Worm (Caenorhabditis elegans) whole organism, early embryonic: Measurements from ENCODE around the gene sur-5.

ENCODE experiments used
- B0310.2 ChIP-seq: sonication (generic microtip); optimal IDR thresholded peaks from 2 replicates; lab custom pipeline; 2016; ENCODE audit warnings: mild to moderate bottlenecking, missing genetic modification characterization, missing compliant biosample characterization
- F13C5.2 ChIP-seq: sonication (generic microtip); optimal IDR thresholded peaks from 2 replicates; lab custom pipeline; 2017; ENCODE audit warnings: mild to moderate bottlenecking, missing genetic modification characterization, inconsistent platforms, missing compliant biosample characterization
- aly-1 ChIP-seq: sonication (generic microtip); optimal IDR thresholded peaks from 2 replicates; lab custom pipeline; 2016; ENCODE audit warnings: missing genetic modification characterization, missing compliant biosample characterization
- ama-1 ChIP-seq: fragments of 150-350 bp; optimal IDR thresholded peaks from 2 replicates; lab custom pipeline; 2014
- ceh-13 ChIP-seq: fragments of 200-800 bp; sonication (Bioruptor generic); optimal IDR thresholded peaks from 2 replicates; lab custom pipeline; 2018; ENCODE audit warnings: mild to moderate bottlenecking, missing genetic modification characterization, missing compliant biosample characterization
- flt-1 ChIP-seq: fragments of 200-800 bp; sonication (Bioruptor generic); IDR thresholded peaks from 2 replicates; pipeline ENCODE4 v1.3.6; 2022; ENCODE audit warnings: missing genetic modification characterization, missing compliant biosample characterization
- hmbx-1 ChIP-seq: sonication (generic microtip); optimal IDR thresholded peaks from 2 replicates; lab custom pipeline; 2016; ENCODE audit warnings: mild to moderate bottlenecking, missing genetic modification characterization, missing compliant biosample characterization
- hmg-4 ChIP-seq: fragments of 200-800 bp; sonication (Bioruptor generic); optimal IDR thresholded peaks from 2 replicates; lab custom pipeline; 2018; ENCODE audit warnings: mild to moderate bottlenecking, missing genetic modification characterization, missing compliant biosample characterization
- hnd-1 ChIP-seq: sonication (generic microtip); optimal IDR thresholded peaks from 2 replicates; lab custom pipeline; 2016; ENCODE audit warnings: missing genetic modification characterization, missing compliant biosample characterization
- pes-1 ChIP-seq: fragments of 200-800 bp; sonication (Bioruptor generic); IDR thresholded peaks from 2 replicates; pipeline ENCODE4 v1.3.6; 2022; ENCODE audit warnings: missing genetic modification reagents, missing genetic modification characterization, missing compliant biosample characterization
- sea-1 ChIP-seq: fragments of 200-800 bp; sonication (Bioruptor generic); conservative IDR thresholded peaks from 2 replicates; pipeline ENCODE4 v1.3.6; 2022; ENCODE audit warnings: missing genetic modification characterization, missing compliant biosample characterization
- tbx-11 ChIP-seq: fragments of 200-800 bp; sonication (Bioruptor generic); IDR thresholded peaks from 2 replicates; pipeline ENCODE4 v1.3.6; 2022; ENCODE audit warnings: missing genetic modification characterization, missing compliant biosample characterization
- tbx-37 ChIP-seq: fragments of 200-800 bp; sonication (Bioruptor generic); conservative IDR thresholded peaks from 2 replicates; pipeline ENCODE4 v1.3.6; 2022; ENCODE audit warnings: missing genetic modification reagents, missing genetic modification characterization, missing compliant biosample characterization
- tra-4 ChIP-seq: sonication (generic microtip); optimal IDR thresholded peaks from 2 replicates; lab custom pipeline; 2017; ENCODE audit warnings: missing genetic modification characterization, missing compliant biosample characterization

DNA sequence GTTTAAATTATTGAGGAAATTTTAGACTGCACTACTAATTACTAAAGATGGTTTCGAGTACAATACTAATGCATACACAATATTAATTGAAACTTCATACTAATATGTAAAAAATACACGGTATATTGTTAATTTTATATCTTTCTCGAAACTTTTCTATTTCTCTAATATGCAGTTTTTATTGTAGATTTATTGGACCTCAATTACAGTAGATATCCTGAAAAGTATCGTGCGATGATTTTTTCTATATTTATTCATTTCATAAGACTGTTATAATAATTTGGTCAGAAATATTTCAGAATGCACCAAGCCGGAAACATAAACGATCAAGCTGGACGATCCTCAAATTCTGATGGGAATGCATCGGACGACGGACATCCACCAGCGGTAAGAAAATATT, 38.4 kb upstream of the sur-5 start, which contains the start of gene C07D8.5:
- TF ChIP-seq ama-1 (lab: Kevin White, UChicago) (no peak), hmg-4 (GFP tag; lab: Kevin White, UChicago) (no peak), aly-1 (tag; lab: Kevin White, UChicago) (no peak), hmbx-1 (tag; lab: Kevin White, UChicago) (no peak), ceh-13 (no peak), hnd-1 (no peak), pes-1 (GFP tag; lab: Robert Waterston, UW) (no peak), F13C5.2 (tag; lab: Kevin White, UChicago) (no peak), sea-1 (GFP tag; lab: Robert Waterston, UW) (no peak), tbx-37 (GFP tag; lab: Robert Waterston, UW) (no peak), tra-4 (tag; lab: Kevin White, UChicago) (no peak), tbx-11 (GFP tag; lab: Robert Waterston, UW) (no peak), B0310.2 (tag; lab: Kevin White, UChicago) (no peak), flt-1 (GFP tag; lab: Robert Waterston, UW) (no peak)
